Fruit fly (Drosophila melanogaster): ENCODE results near the gene CG43965.

DNA sequence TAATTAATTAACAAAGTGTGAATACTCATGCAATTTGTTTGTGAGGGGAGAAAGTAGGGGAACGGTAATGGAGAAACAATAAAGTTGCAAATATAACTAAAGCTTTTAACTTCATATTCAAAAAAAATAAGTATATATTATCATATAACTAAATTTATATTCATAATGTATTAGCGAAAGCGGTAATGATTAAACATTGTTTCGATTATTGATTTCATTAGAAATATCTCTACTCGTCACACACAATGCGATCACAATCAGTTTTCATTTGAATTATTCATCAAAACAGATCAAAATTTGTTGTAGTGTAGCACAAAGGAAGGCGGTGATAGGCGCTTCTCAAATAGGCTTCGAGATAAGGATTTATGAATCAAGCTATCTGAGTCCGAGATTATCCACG, 30.1 kb upstream of the CG43965 start, which contains the start of gene CG6576:
- no peak for TF ChIP-seq toe (GFP tag; optimal IDR thresholded peaks at IDR 0.05)
- no peak for TF ChIP-seq pad (GFP tag; optimal IDR thresholded peaks at IDR 0.05)
- TF ChIP-seq CG7101 (tag; optimal IDR thresholded peaks at IDR 0.05), result no peak
- no peak for TF ChIP-seq CG5204 (GFP tag; optimal IDR thresholded peaks at IDR 0.05)
